Fruit fly (Drosophila melanogaster) ovary, adult (tissue): Measurements from ENCODE around the gene Cdk5alpha.

Source experiments
- CG17801 ChIP-seq: fragments of 200-800 bp; optimal IDR thresholded peaks from 2 replicates; lab custom pipeline; 2019; ENCODE audit warnings: missing biosample characterization, mild to moderate bottlenecking, missing genetic modification characterization, moderate library complexity; ENCODE audit not compliant: partially characterized antibody

The Cdk5alpha gene

dm6 chr2L:10310614-10311382, at the start of gene Cdk5alpha:
TSS of gene Cdk5alpha (minus strand) at chr2L:10310956.
- TF ChIP-seq CG17801 (GFP tag; lab: Kevin White, UChicago) = no peak

- TF ChIP-seq CG17801 (GFP tag; lab: Kevin White, UChicago) = no peak
Observed at dm6 chr2L:10356508-10356907, 45.8 kb upstream of the Cdk5alpha start, which contains the start of the genes CtsL4 and ClpP. TSS of gene CtsL4 (minus strand) at chr2L:10356597. TSS of gene ClpP (plus strand) at chr2L:10356795.

dm6 chr2L:10353871-10354270, 43.1 kb upstream of the Cdk5alpha start, which contains the start of gene CG34367:
TSS of gene CG34367 (minus strand) at chr2L:10353905.
- no peak for TF ChIP-seq CG17801 (GFP tag; lab: Kevin White, UChicago)

dm6 chr2L:10351130-10351529, 40.4 kb upstream of the Cdk5alpha start:
- TF ChIP-seq CG17801 (GFP tag; lab: Kevin White, UChicago) = no peak

dm6 chr2L:10344029-10344606, 33.4 kb upstream of the Cdk5alpha start, which contains the start of gene Frmd5:
TSS of gene Frmd5 (plus strand) at chr2L:10344442.
- TF ChIP-seq CG17801 (GFP tag; lab: Kevin White, UChicago) = no peak

dm6 chr2L:10342471-10342870, 31.7 kb upstream of the Cdk5alpha start, which contains the start of gene Sps2:
TSS of gene Sps2 (plus strand) at chr2L:10342594.
- peak; percentile 33 for TF ChIP-seq CG17801 (GFP tag; lab: Kevin White, UChicago)

dm6 chr2L:10341405-10341804, 30.6 kb upstream of the Cdk5alpha start, which contains the start of gene CG31715:
TSS of gene CG31715 (plus strand) at chr2L:10341616.
- TF ChIP-seq CG17801 (GFP tag; lab: Kevin White, UChicago) = peak; percentile 33

- TF ChIP-seq CG17801 (GFP tag; lab: Kevin White, UChicago) = no peak
Observed at dm6 chr2L:10339841-10340240, 29.1 kb upstream of the Cdk5alpha start.

- TF ChIP-seq CG17801 (GFP tag; lab: Kevin White, UChicago) = peak; percentile 54
Observed at dm6 chr2L:10339212-10339721, 28.5 kb upstream of the Cdk5alpha start, which contains the start of gene SamDC. TSS of gene SamDC (plus strand) at chr2L:10339457.

- peak; percentile 46 for TF ChIP-seq CG17801 (GFP tag; lab: Kevin White, UChicago)
Observed at dm6 chr2L:10334854-10335277, 24.1 kb upstream of the Cdk5alpha start.

dm6 chr2L:10334213-10334612, 23.5 kb upstream of the Cdk5alpha start:
- TF ChIP-seq CG17801 (GFP tag; lab: Kevin White, UChicago) = no peak

dm6 chr2L:10333091-10333991, 22.6 kb upstream of the Cdk5alpha start, which contains the start of gene GATAd:
TSS of gene GATAd (plus strand) at chr2L:10333734.
- TF ChIP-seq CG17801 (GFP tag; lab: Kevin White, UChicago) = no peak

dm6 chr2L:10331066-10331847, 20.5 kb upstream of the Cdk5alpha start, which contains the start of the genes Schip1 and Cox10:
TSS of gene Schip1 (minus strand) at chr2L:10331116.
TSS of gene Cox10 (plus strand) at chr2L:10331471.
- no peak for TF ChIP-seq CG17801 (GFP tag; lab: Kevin White, UChicago)
